Fruit fly (Drosophila melanogaster) whole organism, embryonic: ENCODE data around the gene Ent3.

ENCODE experiments used
- Antp ChIP-seq: fragments of 200-800 bp; sonication (Bioruptor generic); optimal IDR thresholded peaks from 3 replicates; lab custom pipeline; 2016; ENCODE audit warnings: missing biosample characterization, missing genetic modification characterization
- Atf-2 ChIP-seq: fragments of 200-800 bp; sonication (Bioruptor generic); optimal IDR thresholded peaks from 2 replicates; lab custom pipeline; 2016; ENCODE audit warnings: missing biosample characterization, missing genetic modification characterization
- Awh ChIP-seq: fragments of 200-800 bp; sonication (Bioruptor generic); IDR thresholded peaks from 2 replicates; pipeline ENCODE4, ENCODE4 v1.3.6; 2022; ENCODE audit warnings: missing biosample characterization, missing genetic modification characterization
- CG10147 ChIP-seq: fragments of 200-800 bp; sonication (Bioruptor generic); optimal IDR thresholded peaks from 2 replicates; lab custom pipeline; 2019; ENCODE audit warnings: missing biosample characterization, mild to moderate bottlenecking, missing genetic modification characterization, moderate library complexity
- CG11696 ChIP-seq: fragments of 200-800 bp; sonication (Bioruptor generic); IDR thresholded peaks from 2 replicates; pipeline ENCODE4 v1.3.6; 2022; ENCODE audit warnings: missing biosample characterization, missing genetic modification characterization
- CG1233 ChIP-seq: fragments of 200-800 bp; sonication (Bioruptor generic); optimal IDR thresholded peaks from 4 replicates; lab custom pipeline; 2018; ENCODE audit warnings: missing biosample characterization, mild to moderate bottlenecking, missing genetic modification characterization
- CG12659 ChIP-seq: fragments of 200-800 bp; sonication (Bioruptor generic); optimal IDR thresholded peaks from 3 replicates; lab custom pipeline; 2017; ENCODE audit warnings: mild to moderate bottlenecking, missing biosample characterization, missing genetic modification reagents, missing genetic modification characterization
- CG12769 ChIP-seq: fragments of 200-800 bp; sonication (Bioruptor generic); optimal IDR thresholded peaks from 2 replicates; lab custom pipeline; 2019; ENCODE audit warnings: missing biosample characterization, mild to moderate bottlenecking, missing genetic modification characterization, moderate library complexity
- CG13123 ChIP-seq: fragments of 200-800 bp; sonication (Bioruptor generic); optimal IDR thresholded peaks from 2 replicates; lab custom pipeline; 2016; ENCODE audit warnings: missing biosample characterization, missing genetic modification characterization
- CG13424 ChIP-seq: fragments of 200-800 bp; sonication (Bioruptor generic); optimal IDR thresholded peaks from 2 replicates; lab custom pipeline; 2019; ENCODE audit warnings: missing biosample characterization, mild to moderate bottlenecking, missing genetic modification characterization, moderate library complexity
- CG2120 ChIP-seq: fragments of 200-800 bp; sonication (Bioruptor generic); optimal IDR thresholded peaks from 3 replicates; lab custom pipeline; 2016; ENCODE audit warnings: missing biosample characterization, missing genetic modification characterization
- CG31365 ChIP-seq: fragments of 200-800 bp; sonication (Bioruptor generic); optimal IDR thresholded peaks from 2 replicates; lab custom pipeline; 2018; ENCODE audit warnings: missing biosample characterization, mild to moderate bottlenecking, missing genetic modification characterization
- CG32532 ChIP-seq: fragments of 200-800 bp; sonication (Bioruptor generic); IDR thresholded peaks from 2 replicates; pipeline ENCODE4 v1.3.6; 2022; ENCODE audit warnings: missing biosample characterization, missing genetic modification characterization
- CG34376 ChIP-seq: fragments of 200-800 bp; sonication (Bioruptor generic); optimal IDR thresholded peaks from 2 replicates; lab custom pipeline; 2018; ENCODE audit warnings: missing biosample characterization, mild to moderate bottlenecking, missing genetic modification characterization
- CG34422 ChIP-seq: fragments of 200-800 bp; sonication (Bioruptor generic); IDR thresholded peaks from 3 replicates; pipeline ENCODE4 v1.3.6; 2022; ENCODE audit warnings: missing biosample characterization, missing genetic modification characterization
- CG3847 ChIP-seq: fragments of 200-800 bp; sonication (Bioruptor generic); IDR thresholded peaks from 2 replicates; pipeline ENCODE4 v1.3.6; 2022; ENCODE audit warnings: missing biosample characterization, missing genetic modification characterization
- CG6272 ChIP-seq: fragments of 200-800 bp; sonication (Bioruptor generic); IDR thresholded peaks from 2 replicates; pipeline ENCODE4 v1.3.6; 2022; ENCODE audit warnings: missing biosample characterization, missing genetic modification characterization
- CTCF ChIP-seq: fragments of 200-800 bp; sonication (Bioruptor generic); optimal IDR thresholded peaks from 2 replicates; lab custom pipeline; 2017; ENCODE audit warnings: missing biosample characterization, mild to moderate bottlenecking, missing genetic modification characterization, moderate library complexity
- Dbx ChIP-seq: fragments of 200-800 bp; sonication (Bioruptor generic); IDR thresholded peaks from 3 replicates; pipeline ENCODE4 v1.3.6; 2022; ENCODE audit warnings: missing biosample characterization, missing genetic modification characterization
- Deaf1 ChIP-seq: fragments of 200-800 bp; optimal IDR thresholded peaks from 3 replicates; lab custom pipeline; 2019; ENCODE audit warnings: missing biosample characterization, mild to moderate bottlenecking, missing genetic modification characterization, moderate library complexity
- Dip2 ChIP-seq: fragments of 200-800 bp; sonication (Bioruptor generic); IDR thresholded peaks from 2 replicates; pipeline ENCODE4 v1.3.6; 2022; ENCODE audit warnings: missing biosample characterization, missing genetic modification characterization
- E2f1 ChIP-seq: fragments of 200-800 bp; sonication (Bioruptor generic); IDR thresholded peaks from 2 replicates; pipeline ENCODE4 v1.3.6; 2022; ENCODE audit warnings: missing biosample characterization, missing genetic modification characterization
- Elba2 ChIP-seq: fragments of 200-800 bp; sonication (Bioruptor generic); optimal IDR thresholded peaks from 3 replicates; lab custom pipeline; 2016; ENCODE audit warnings: missing biosample characterization, missing genetic modification characterization
- Ets65A ChIP-seq: fragments of 200-800 bp; sonication (Bioruptor generic); peaks from one replicate; lab custom pipeline; 2016; ENCODE audit warnings: missing biosample characterization, missing genetic modification characterization
- H15 ChIP-seq: fragments of 200-800 bp; sonication (Bioruptor generic); IDR thresholded peaks from 3 replicates; pipeline ENCODE4 v1.3.6; 2022; ENCODE audit warnings: missing biosample characterization, missing genetic modification characterization
- Hmx ChIP-seq: fragments of 200-800 bp; sonication (Bioruptor generic); optimal IDR thresholded peaks from 2 replicates; lab custom pipeline; 2016; ENCODE audit warnings: missing biosample characterization, missing genetic modification characterization
- MBD-R2 ChIP-seq: fragments of 200-800 bp; sonication (Bioruptor generic); IDR thresholded peaks from 2 replicates; pipeline ENCODE4 v1.3.6; 2022; ENCODE audit warnings: missing biosample characterization, missing genetic modification characterization
- NfI ChIP-seq: fragments of 200-800 bp; sonication (Bioruptor generic); optimal IDR thresholded peaks from 3 replicates; lab custom pipeline; 2018; ENCODE audit warnings: missing biosample characterization, mild to moderate bottlenecking, missing genetic modification characterization, moderate library complexity
- PHDP ChIP-seq: fragments of 200-800 bp; sonication (Bioruptor generic); optimal IDR thresholded peaks from 3 replicates; lab custom pipeline; 2018; ENCODE audit warnings: missing biosample characterization, mild to moderate bottlenecking, missing genetic modification characterization, moderate library complexity
- Rfx ChIP-seq: fragments of 200-800 bp; sonication (Bioruptor generic); IDR thresholded peaks from 2 replicates; pipeline ENCODE4 v1.3.6; 2022; ENCODE audit warnings: missing biosample characterization, missing genetic modification characterization
- Tbp ChIP-seq: fragments of >200 bp; optimal IDR thresholded peaks from 2 replicates; lab custom pipeline; 2018; ENCODE audit warnings: missing biosample characterization, missing genetic modification characterization
- Vsx1 ChIP-seq: fragments of 200-800 bp; sonication (Bioruptor generic); optimal IDR thresholded peaks from 2 replicates; lab custom pipeline; 2017; ENCODE audit warnings: missing biosample characterization, mild to moderate bottlenecking, missing genetic modification characterization, missing genetic modification reagents
- ab ChIP-seq: fragments of 200-800 bp; sonication (Bioruptor generic); optimal IDR thresholded peaks from 2 replicates; lab custom pipeline; 2016; ENCODE audit warnings: missing biosample characterization, missing genetic modification characterization
- abd-A ChIP-seq: fragments of 200-800 bp; sonication (Bioruptor generic); optimal IDR thresholded peaks from 3 replicates; lab custom pipeline; 2019; ENCODE audit warnings: missing biosample characterization, mild to moderate bottlenecking, missing genetic modification characterization, moderate library complexity
- ara ChIP-seq: fragments of 200-800 bp; sonication (Bioruptor generic); IDR thresholded peaks from 2 replicates; pipeline ENCODE4 v1.3.6; 2022; ENCODE audit warnings: missing biosample characterization, missing genetic modification characterization
- ato ChIP-seq: fragments of 200-800 bp; sonication (Bioruptor generic); IDR thresholded peaks from 2 replicates; pipeline ENCODE4 v1.3.6; 2022; ENCODE audit warnings: missing biosample characterization, missing genetic modification characterization; ENCODE audit not compliant: partially characterized antibody
- az2 ChIP-seq: fragments of 200-800 bp; sonication (Bioruptor generic); optimal IDR thresholded peaks from 3 replicates; lab custom pipeline; 2016; ENCODE audit warnings: missing biosample characterization, missing genetic modification characterization
- caup ChIP-seq: fragments of 200-800 bp; sonication (Bioruptor generic); optimal IDR thresholded peaks from 3 replicates; lab custom pipeline; 2017; ENCODE audit warnings: missing biosample characterization, mild to moderate bottlenecking, missing genetic modification characterization, moderate library complexity; ENCODE audit not compliant: severe bottlenecking
- ci ChIP-seq: fragments of 200-800 bp; sonication (Bioruptor generic); IDR thresholded peaks from 3 replicates; pipeline ENCODE4 v1.3.6; 2022; ENCODE audit warnings: missing biosample characterization, missing genetic modification characterization
- dysf ChIP-seq: fragments of 200-800 bp; sonication (Bioruptor generic); IDR thresholded peaks from 3 replicates; pipeline ENCODE4 v1.3.6; 2022; ENCODE audit warnings: missing biosample characterization, missing genetic modification characterization
- ems ChIP-seq: fragments of 200-800 bp; sonication (Bioruptor generic); optimal IDR thresholded peaks from 3 replicates; lab custom pipeline; 2016; ENCODE audit warnings: missing biosample characterization, missing genetic modification characterization
- gem ChIP-seq: fragments of 200-800 bp; sonication (Bioruptor generic); optimal IDR thresholded peaks from 2 replicates; lab custom pipeline; 2019; ENCODE audit warnings: missing biosample characterization, mild to moderate bottlenecking, missing genetic modification characterization, moderate library complexity
- lov ChIP-seq, 2 experiments: fragments of 200-800 bp in 1 of 2; fragments of >200 bp in 1 of 2; sonication (Bioruptor generic) in 1 of 2; IDR thresholded peaks in 1 of 2; optimal IDR thresholded peaks in 1 of 2; 2 replicates in 1 of 2; 3 replicates in 1 of 2; pipeline versions ENCODE4 v1.3.6 to Lab custom; 2017 to 2022; ENCODE audit warnings: missing biosample characterization in 1 of 2, missing genetic modification characterization in 1 of 2
- luna ChIP-seq: fragments of 200-800 bp; sonication (Bioruptor generic); optimal IDR thresholded peaks from 2 replicates; lab custom pipeline; 2016; ENCODE audit warnings: missing biosample characterization, missing genetic modification characterization
- mld ChIP-seq: fragments of 200-800 bp; sonication (Bioruptor generic); IDR thresholded peaks from 3 replicates; pipeline ENCODE4 v1.3.6; 2022; ENCODE audit warnings: missing biosample characterization, missing genetic modification characterization; ENCODE audit not compliant: partially characterized antibody
- onecut ChIP-seq: fragments of 200-800 bp; sonication (Bioruptor generic); IDR thresholded peaks from 2 replicates; pipeline ENCODE4 v1.3.6; 2022; ENCODE audit warnings: missing biosample characterization, missing genetic modification characterization
- otp ChIP-seq: fragments of 200-800 bp; sonication (Bioruptor generic); IDR thresholded peaks from 3 replicates; pipeline ENCODE4, ENCODE4 v1.3.6; 2022; ENCODE audit warnings: missing biosample characterization, missing genetic modification characterization
- sd ChIP-seq: fragments of 200-800 bp; sonication (Bioruptor generic); optimal IDR thresholded peaks from 3 replicates; lab custom pipeline; 2018; ENCODE audit warnings: missing biosample characterization, mild to moderate bottlenecking, missing genetic modification characterization, moderate library complexity
- sens ChIP-seq: fragments of 200-800 bp; sonication (Bioruptor generic); peaks from one replicate; lab custom pipeline; 2016; ENCODE audit warnings: missing biosample characterization, missing genetic modification characterization
- ssp ChIP-seq: fragments of 200-800 bp; sonication (Bioruptor generic); IDR thresholded peaks from 2 replicates; pipeline ENCODE4 v1.3.6; 2022; ENCODE audit warnings: missing biosample characterization, missing genetic modification characterization
- vfl ChIP-seq: fragments of 200-800 bp; sonication (Bioruptor generic); optimal IDR thresholded peaks from 2 replicates; lab custom pipeline; 2016; ENCODE audit warnings: missing biosample characterization, missing genetic modification characterization

Gene Ent3

dm6 chr3L:12892485-12893173 lies 39.2 kb downstream of the Ent3 start, which contains the start of gene CG14118 (continued):
- TF ChIP-seq CG12769 (tag; lab: Kevin White, UChicago) (peak; percentile 68), ems (no peak), Vsx1 (GFP tag; lab: Kevin White, UChicago) (no peak), CG1233 (GFP tag; lab: Kevin White, UChicago) (no peak), CG32532 (GFP tag; lab: Robert Waterston, UW) (no peak), PHDP (tag; lab: Kevin White, UChicago) (peak; percentile 54), ara (no peak), caup (GFP tag; lab: Kevin White, UChicago) (peak; percentile 21), dysf (GFP tag; lab: Robert Waterston, UW) (peak; percentile 10; the same call in 1 of the 3 replicates), sd (tag; lab: Kevin White, UChicago) (peak; percentile 38), CG12659 (GFP tag; lab: Kevin White, UChicago) (peak; percentile 42), ci (GFP tag; lab: Robert Waterston, UW) (peak; percentile 40; the same call in 1 of the 3 replicates), Hmx (GFP tag; lab: Kevin White, UChicago) (no peak), abd-A (no peak), NfI (no peak), gem (peak; percentile 40), mld (no peak), CG2120 (peak; percentile 24), vfl (GFP tag; lab: Kevin White, UChicago) (no peak), CG34422 (GFP tag; lab: Robert Waterston, UW) (peak; percentile 10; the same call in 1 of the 3 replicates), CG34376 (GFP tag; lab: Kevin White, UChicago) (no peak), Deaf1 (tag; lab: Kevin White, UChicago) (no peak), onecut (GFP tag; lab: Robert Waterston, UW) (no peak), CG13424 (peak; percentile 12), sens (peak; percentile 68), Atf-2 (GFP tag; lab: Kevin White, UChicago) (no peak), Ets65A (GFP tag; lab: Kevin White, UChicago) (peak; percentile 63), Dbx (GFP tag; lab: Robert Waterston, UW) (0 out of 3 replicates have a peak, but pooled peaks have one; percentile 18), Antp (GFP tag; lab: Kevin White, UChicago) (no peak), CG10147 (no peak), CG31365 (tag; lab: Kevin White, UChicago) (no peak), CG13123 (no peak), Awh (GFP tag; lab: Robert Waterston, UW) (peak; percentile 54; the same call in 1 of the 2 replicates), ab (GFP tag; lab: Kevin White, UChicago) (no peak), CG3847 (no peak), az2 (GFP tag; lab: Kevin White, UChicago) (no peak), CG6272 (GFP tag; lab: Robert Waterston, UW) (no peak)

- TF ChIP-seq Rfx (GFP tag; lab: Robert Waterston, UW), result no peak
- 0 out of 2 replicates have a peak, but pooled peaks have one; percentile 24 for TF ChIP-seq MBD-R2 (GFP tag; lab: Robert Waterston, UW)
- TF ChIP-seq Dip2 (GFP tag; lab: Robert Waterston, UW), result peak; percentile 85
- no peak for TF ChIP-seq ssp (GFP tag; lab: Robert Waterston, UW)
- no peak for TF ChIP-seq ato (GFP tag; lab: Robert Waterston, UW)
- TF ChIP-seq CG34422 (GFP tag; lab: Robert Waterston, UW), result no peak
- no peak for TF ChIP-seq CG11696 (GFP tag; lab: Robert Waterston, UW)
- no peak for TF ChIP-seq otp (GFP tag; lab: Robert Waterston, UW)
- no peak for TF ChIP-seq CG31365 (tag; lab: Kevin White, UChicago)
- TF ChIP-seq H15 (GFP tag; lab: Robert Waterston, UW), result no peak
- TF ChIP-seq Tbp (GFP tag; lab: Kevin White, UChicago), result no peak
- TF ChIP-seq sens, result no peak
- TF ChIP-seq luna, result no peak
- no peak for TF ChIP-seq E2f1
- peak; percentile 92 for TF ChIP-seq CTCF (GFP tag; lab: Kevin White, UChicago)
- TF ChIP-seq Elba2 (GFP tag; lab: Kevin White, UChicago), result no peak
- TF ChIP-seq lov (optimal IDR thresholded peaks at IDR 0.05; lab: Kevin White, UChicago), result no peak
- TF ChIP-seq lov (GFP tag; IDR thresholded peaks at IDR 0.05; lab: Robert Waterston, UW), result no peak
These were observed 49.3 kb downstream of the Ent3 start, which contains the start of gene CG12520 for dm6 chr3L:12902579-12903228. TSS of gene CG12520 (minus strand) at chr3L:12902737.
